Fruit fly (Drosophila melanogaster) whole organism, embryonic: ENCODE results near the gene CG32267.
A peak's percentile ranks its signal among the peaks of the same experiment; 100 is the strongest.

Source experiments
- ATbp ChIP-seq: fragments of 200-800 bp; sonication (Bioruptor generic); optimal IDR thresholded peaks from 2 replicates; lab custom pipeline; 2017; ENCODE audit warnings: missing biosample characterization, mild to moderate bottlenecking, missing genetic modification characterization, missing genetic modification reagents
- Atf-2 ChIP-seq: fragments of 200-800 bp; sonication (Bioruptor generic); optimal IDR thresholded peaks from 2 replicates; lab custom pipeline; 2016; ENCODE audit warnings: missing biosample characterization, missing genetic modification characterization
- CG10267 ChIP-seq: fragments of 200-800 bp; sonication (Bioruptor generic); optimal IDR thresholded peaks from 2 replicates; lab custom pipeline; 2018; ENCODE audit warnings: missing biosample characterization, mild to moderate bottlenecking, missing genetic modification characterization, moderate library complexity
- CG10959 ChIP-seq: fragments of 200-800 bp; sonication (Bioruptor generic); IDR thresholded peaks from 2 replicates; pipeline ENCODE4 v1.3.6; 2022; ENCODE audit warnings: missing biosample characterization, missing genetic modification characterization
- CG10979 ChIP-seq: fragments of 200-800 bp; sonication (Bioruptor generic); optimal IDR thresholded peaks from 2 replicates; lab custom pipeline; 2018; ENCODE audit warnings: missing biosample characterization, mild to moderate bottlenecking, missing genetic modification characterization, moderate library complexity
- CG11723 ChIP-seq: fragments of 200-800 bp; sonication (Bioruptor generic); optimal IDR thresholded peaks from 2 replicates; lab custom pipeline; 2017; ENCODE audit warnings: missing biosample characterization, mild to moderate bottlenecking, missing genetic modification characterization
- CG12299 ChIP-seq: fragments of 200-800 bp; sonication (Bioruptor generic); optimal IDR thresholded peaks from 2 replicates; lab custom pipeline; 2018; ENCODE audit warnings: missing biosample characterization, mild to moderate bottlenecking, missing genetic modification characterization
- CG13894 ChIP-seq: fragments of 200-800 bp; sonication (Bioruptor generic); optimal IDR thresholded peaks from 3 replicates; lab custom pipeline; 2018; ENCODE audit warnings: missing biosample characterization, mild to moderate bottlenecking, missing genetic modification characterization, moderate library complexity
- CG14014 ChIP-seq: fragments of 200-800 bp; sonication (Bioruptor generic); IDR thresholded peaks from 2 replicates; pipeline ENCODE4 v1.3.6; 2022; ENCODE audit warnings: missing biosample characterization, missing genetic modification characterization
- CG15073 ChIP-seq: fragments of 200-800 bp; sonication (Bioruptor generic); optimal IDR thresholded peaks from 2 replicates; lab custom pipeline; 2016; ENCODE audit warnings: missing biosample characterization, missing genetic modification characterization
- CG15601 ChIP-seq: fragments of 200-800 bp; sonication (Bioruptor generic); optimal IDR thresholded peaks from 3 replicates; lab custom pipeline; 2019; ENCODE audit warnings: missing biosample characterization, mild to moderate bottlenecking, missing genetic modification characterization, moderate library complexity
- CG1603 ChIP-seq: fragments of 200-800 bp; sonication (Bioruptor generic); optimal IDR thresholded peaks from 2 replicates; lab custom pipeline; 2019; ENCODE audit warnings: missing biosample characterization, mild to moderate bottlenecking, missing genetic modification characterization, moderate library complexity
- CG1792 ChIP-seq: fragments of 200-800 bp; sonication (Bioruptor generic); optimal IDR thresholded peaks from 2 replicates; lab custom pipeline; 2016; ENCODE audit warnings: missing biosample characterization, missing genetic modification characterization
- CG2120 ChIP-seq: fragments of 200-800 bp; sonication (Bioruptor generic); optimal IDR thresholded peaks from 3 replicates; lab custom pipeline; 2016; ENCODE audit warnings: missing biosample characterization, missing genetic modification characterization
- CG3163 ChIP-seq: fragments of 200-800 bp; sonication (Bioruptor generic); optimal IDR thresholded peaks from 3 replicates; lab custom pipeline; 2016; ENCODE audit warnings: missing biosample characterization, missing genetic modification characterization
- CG32767 ChIP-seq: fragments of 200-800 bp; sonication (Bioruptor generic); IDR thresholded peaks from 2 replicates; pipeline ENCODE4 v1.3.6; 2022; ENCODE audit warnings: missing biosample characterization, missing genetic modification characterization
- CG33213 ChIP-seq: fragments of 200-800 bp; sonication (Bioruptor generic); optimal IDR thresholded peaks from 3 replicates; lab custom pipeline; 2016; ENCODE audit warnings: missing biosample characterization, missing genetic modification characterization
- CG6272 ChIP-seq: fragments of 200-800 bp; sonication (Bioruptor generic); IDR thresholded peaks from 2 replicates; pipeline ENCODE4 v1.3.6; 2022; ENCODE audit warnings: missing biosample characterization, missing genetic modification characterization
- CG7556 ChIP-seq: fragments of 200-800 bp; sonication (Bioruptor generic); optimal IDR thresholded peaks from 2 replicates; lab custom pipeline; 2017; ENCODE audit warnings: missing biosample characterization, mild to moderate bottlenecking, missing genetic modification characterization
- CG7786 ChIP-seq: fragments of 200-800 bp; sonication (Bioruptor generic); optimal IDR thresholded peaks from 2 replicates; lab custom pipeline; 2016; ENCODE audit warnings: missing biosample characterization, missing genetic modification characterization
- CG8388 ChIP-seq: fragments of 200-800 bp; sonication (Bioruptor generic); optimal IDR thresholded peaks from 2 replicates; lab custom pipeline; 2019; ENCODE audit warnings: missing biosample characterization, mild to moderate bottlenecking, missing genetic modification characterization, moderate library complexity
- CG8924 ChIP-seq: fragments of 200-800 bp; optimal IDR thresholded peaks from 3 replicates; lab custom pipeline; 2019; ENCODE audit warnings: missing biosample characterization, mild to moderate bottlenecking, missing genetic modification characterization, moderate library complexity
- CTCF ChIP-seq: fragments of 200-800 bp; sonication (Bioruptor generic); optimal IDR thresholded peaks from 2 replicates; lab custom pipeline; 2017; ENCODE audit warnings: missing biosample characterization, mild to moderate bottlenecking, missing genetic modification characterization, moderate library complexity
- CrebB ChIP-seq: fragments of 200-800 bp; sonication (Bioruptor generic); optimal IDR thresholded peaks from 3 replicates; lab custom pipeline; 2018; ENCODE audit warnings: missing biosample characterization, mild to moderate bottlenecking, missing genetic modification characterization
- H2.0 ChIP-seq: fragments of 200-800 bp; sonication (Bioruptor generic); IDR thresholded peaks from 2 replicates; pipeline ENCODE4 v1.3.6; 2022; ENCODE audit warnings: missing biosample characterization, missing genetic modification characterization
- HLH3B ChIP-seq: fragments of 200-800 bp; sonication (Bioruptor generic); IDR thresholded peaks from 2 replicates; pipeline ENCODE4 v1.3.6; 2022; ENCODE audit warnings: missing biosample characterization, missing genetic modification characterization
- HLH54F ChIP-seq: fragments of 200-800 bp; sonication (Bioruptor generic); optimal IDR thresholded peaks from 3 replicates; lab custom pipeline; 2016; ENCODE audit warnings: missing biosample characterization, missing genetic modification characterization
- Hr39 ChIP-seq: fragments of >200 bp; optimal IDR thresholded peaks from 2 replicates; lab custom pipeline; 2017
- Med ChIP-seq: fragments of 200-800 bp; sonication (Bioruptor generic); peaks from one replicate; lab custom pipeline; 2016; ENCODE audit warnings: missing biosample characterization, missing genetic modification characterization, mild to moderate bottlenecking, inconsistent platforms, moderate library complexity
- NK7.1 ChIP-seq: fragments of 200-800 bp; sonication (Bioruptor generic); optimal IDR thresholded peaks from 3 replicates; lab custom pipeline; 2016; ENCODE audit warnings: missing biosample characterization, missing genetic modification characterization
- Scr ChIP-seq: fragments of 200-800 bp; sonication (Bioruptor generic); IDR thresholded peaks from 2 replicates; pipeline ENCODE4 v1.3.6; 2022; ENCODE audit warnings: missing biosample characterization, missing genetic modification characterization; ENCODE audit not compliant: partially characterized antibody
- Sox100B ChIP-seq: fragments of 200-800 bp; sonication (Bioruptor generic); optimal IDR thresholded peaks from 3 replicates; lab custom pipeline; 2018; ENCODE audit warnings: missing biosample characterization, mild to moderate bottlenecking, missing genetic modification characterization
- Sry-β ChIP-seq: fragments of 200-800 bp; sonication (Bioruptor generic); optimal IDR thresholded peaks from 2 replicates; lab custom pipeline; 2018; ENCODE audit warnings: missing biosample characterization, mild to moderate bottlenecking, missing genetic modification characterization, moderate library complexity
- Xbp1 ChIP-seq: fragments of 200-800 bp; sonication (Bioruptor generic); optimal IDR thresholded peaks from 3 replicates; lab custom pipeline; 2016; ENCODE audit warnings: missing biosample characterization, mild to moderate bottlenecking, missing genetic modification characterization
- dpn ChIP-seq, 2 experiments: fragments of 200-800 bp; sonication (Bioruptor generic); optimal IDR thresholded peaks; 3 replicates each; lab custom pipeline; 2016; ENCODE audit warnings: missing biosample characterization in 2 of 2, missing genetic modification characterization in 2 of 2
- exex ChIP-seq: fragments of 200-800 bp; sonication (Bioruptor generic); optimal IDR thresholded peaks from 4 replicates; lab custom pipeline; 2018; ENCODE audit warnings: missing biosample characterization, mild to moderate bottlenecking, missing genetic modification characterization, moderate library complexity
- fru ChIP-seq: fragments of >200 bp; optimal IDR thresholded peaks from 2 replicates; lab custom pipeline; 2017
- gem ChIP-seq: fragments of 200-800 bp; sonication (Bioruptor generic); optimal IDR thresholded peaks from 2 replicates; lab custom pipeline; 2019; ENCODE audit warnings: missing biosample characterization, mild to moderate bottlenecking, missing genetic modification characterization, moderate library complexity
- gt ChIP-seq: fragments of 200-800 bp; sonication (Bioruptor generic); IDR thresholded peaks from 2 replicates; pipeline ENCODE4 v1.3.6; 2022; ENCODE audit warnings: missing biosample characterization, missing genetic modification characterization
- ham ChIP-seq: fragments of 200-800 bp; sonication (Bioruptor generic); IDR thresholded peaks from 2 replicates; pipeline ENCODE4 v1.3.6; 2022; ENCODE audit warnings: missing biosample characterization, missing genetic modification characterization
- nerfin-2 ChIP-seq: fragments of 200-800 bp; sonication (Bioruptor generic); IDR thresholded peaks from 2 replicates; pipeline ENCODE4 v1.3.6; 2022; ENCODE audit warnings: missing biosample characterization, missing genetic modification characterization; ENCODE audit not compliant: partially characterized antibody
- pan ChIP-seq, 4 experiments: fragments of >200 bp in 3 of 4; fragments of 200-800 bp in 1 of 4; sonication (Bioruptor generic) in 1 of 4; optimal IDR thresholded peaks in 3 of 4; IDR thresholded peaks in 1 of 4; 2 replicates each; pipeline versions ENCODE4 v1.3.6 to Lab custom; 2017 to 2022; ENCODE audit warnings: missing biosample characterization in 2 of 4, missing genetic modification characterization in 2 of 4, mixed read lengths in 1 of 4
- pfk ChIP-seq: fragments of 200-800 bp; sonication (Bioruptor generic); optimal IDR thresholded peaks from 2 replicates; lab custom pipeline; 2018; ENCODE audit warnings: missing biosample characterization, mild to moderate bottlenecking, missing genetic modification characterization, moderate library complexity
- psq ChIP-seq: fragments of 200-800 bp; sonication (Bioruptor generic); optimal IDR thresholded peaks from 2 replicates; lab custom pipeline; 2017; ENCODE audit warnings: missing biosample characterization, missing genetic modification characterization
- pzg ChIP-seq: fragments of 200-800 bp; sonication (Bioruptor generic); optimal IDR thresholded peaks from 3 replicates; lab custom pipeline; 2018; ENCODE audit warnings: missing biosample characterization, mild to moderate bottlenecking, missing genetic modification characterization, moderate library complexity
- ranshi ChIP-seq: fragments of 200-800 bp; sonication (Bioruptor generic); IDR thresholded peaks from 2 replicates; pipeline ENCODE4 v1.3.6; 2022; ENCODE audit warnings: missing biosample characterization, missing genetic modification characterization
- sima ChIP-seq: fragments of 200-800 bp; sonication (Bioruptor generic); optimal IDR thresholded peaks from 2 replicates; lab custom pipeline; 2016; ENCODE audit warnings: missing biosample characterization, missing genetic modification characterization
- sug ChIP-seq: fragments of 200-800 bp; optimal IDR thresholded peaks from 2 replicates; lab custom pipeline; 2019; ENCODE audit warnings: missing biosample characterization, mild to moderate bottlenecking, missing genetic modification characterization, moderate library complexity
- tgo ChIP-seq: fragments of 200-800 bp; sonication (Bioruptor generic); IDR thresholded peaks from 3 replicates; pipeline ENCODE4 v1.3.6; 2022; ENCODE audit warnings: missing biosample characterization, missing genetic modification characterization
- zf30C ChIP-seq: fragments of 200-800 bp; sonication (Bioruptor generic); optimal IDR thresholded peaks from 3 replicates; lab custom pipeline; 2018; ENCODE audit warnings: missing biosample characterization, mild to moderate bottlenecking, missing genetic modification characterization

CG32267 gene

dm6 chr3L:3518512-3519492 is 46.9 kb upstream of the CG32267 start (continued):
- TF ChIP-seq Scr: no peak
- TF ChIP-seq Hr39 (lab: Kevin White, UChicago): no peak
- no peak for TF ChIP-seq ranshi (GFP tag; lab: Robert Waterston, UW)
- TF ChIP-seq CG1792 (GFP tag; lab: Kevin White, UChicago): no peak
- no peak for TF ChIP-seq CG32767 (GFP tag; lab: Robert Waterston, UW)
- TF ChIP-seq ATbp: peak; percentile 9
- peak; percentile 77 for TF ChIP-seq Med (GFP tag; lab: Kevin White, UChicago)
- no peak for TF ChIP-seq CG3163 (GFP tag; lab: Kevin White, UChicago)
- no peak for TF ChIP-seq sug
- TF ChIP-seq CG10959 (GFP tag; lab: Robert Waterston, UW): no peak
- no peak for TF ChIP-seq sima
- TF ChIP-seq zf30C (GFP tag; lab: Kevin White, UChicago): no peak
- TF ChIP-seq gem (tag; lab: Kevin White, UChicago): peak; percentile 28
- TF ChIP-seq CrebB (tag; lab: Kevin White, UChicago): peak; percentile 36
- no peak for TF ChIP-seq CG7556 (GFP tag; lab: Kevin White, UChicago)
- TF ChIP-seq NK7.1: no peak
- TF ChIP-seq gt: no peak
- no peak for TF ChIP-seq HLH3B (GFP tag; lab: Robert Waterston, UW)
- no peak for TF ChIP-seq fru (lab: Kevin White, UChicago)
- TF ChIP-seq nerfin-2 (GFP tag; lab: Robert Waterston, UW): no peak
- TF ChIP-seq dpn (GFP tag; optimal IDR thresholded peaks at IDR 0.05; lab: Kevin White, UChicago): no peak
- TF ChIP-seq CG11723 (GFP tag; lab: Kevin White, UChicago): peak; percentile 36
- no peak for TF ChIP-seq pfk (GFP tag; lab: Kevin White, UChicago)
- TF ChIP-seq Sox100B (GFP tag; lab: Kevin White, UChicago): peak; percentile 34
- TF ChIP-seq CG6272 (GFP tag; lab: Robert Waterston, UW): no peak
- no peak for TF ChIP-seq Atf-2 (GFP tag; lab: Kevin White, UChicago)
- no peak for TF ChIP-seq CG13894 (tag; lab: Kevin White, UChicago)
- no peak for TF ChIP-seq CTCF
- TF ChIP-seq CG33213 (GFP tag; lab: Kevin White, UChicago): no peak
- TF ChIP-seq pzg: no peak
- no peak for TF ChIP-seq CG7786 (GFP tag; lab: Kevin White, UChicago)
- no peak for TF ChIP-seq CG8388
- peak; percentile 59 for TF ChIP-seq CG8924 (tag; lab: Kevin White, UChicago)
- TF ChIP-seq CG15073 (GFP tag; lab: Kevin White, UChicago): no peak
- TF ChIP-seq H2.0 (GFP tag; lab: Robert Waterston, UW): no peak
- peak; percentile 52 for TF ChIP-seq CG15601 (tag; lab: Kevin White, UChicago)
- TF ChIP-seq CG14014: no peak
- no peak for TF ChIP-seq HLH54F (GFP tag; lab: Kevin White, UChicago)
- no peak for TF ChIP-seq ham (GFP tag; lab: Robert Waterston, UW)
- TF ChIP-seq Xbp1: no peak
- TF ChIP-seq tgo: no peak
- TF ChIP-seq CG2120 (GFP tag; lab: Kevin White, UChicago): peak; percentile 21
- no peak for TF ChIP-seq pan (optimal IDR thresholded peaks at IDR 0.05; lab: Kevin White, UChicago)
- TF ChIP-seq pan (GFP tag; optimal IDR thresholded peaks at IDR 0.05 in 1 of 2, IDR thresholded peaks at IDR 0.05 in 1 of 2): no peak
- no peak for TF ChIP-seq CG12299 (tag; lab: Kevin White, UChicago)
- peak; percentile 14 for TF ChIP-seq CG1603 (tag; lab: Kevin White, UChicago)
- no peak for TF ChIP-seq psq
- TF ChIP-seq Sry-β (GFP tag; lab: Kevin White, UChicago): peak; percentile 15
- TF ChIP-seq CG10979: no peak
- peak; percentile 8 for TF ChIP-seq CG10267 (tag; lab: Kevin White, UChicago)
- TF ChIP-seq exex: no peak
